Worm (Caenorhabditis elegans) whole organism, early embryonic: Measurements from ENCODE around the gene C23G10.7.

Experiments used
- B0310.2 ChIP-seq: sonication (generic microtip); optimal IDR thresholded peaks from 2 replicates; lab custom pipeline; 2016; ENCODE audit warnings: mild to moderate bottlenecking, missing genetic modification characterization, missing compliant biosample characterization
- F13C5.2 ChIP-seq: sonication (generic microtip); optimal IDR thresholded peaks from 2 replicates; lab custom pipeline; 2017; ENCODE audit warnings: mild to moderate bottlenecking, missing genetic modification characterization, inconsistent platforms, missing compliant biosample characterization
- aly-1 ChIP-seq: sonication (generic microtip); optimal IDR thresholded peaks from 2 replicates; lab custom pipeline; 2016; ENCODE audit warnings: missing genetic modification characterization, missing compliant biosample characterization
- ama-1 ChIP-seq: fragments of 150-350 bp; optimal IDR thresholded peaks from 2 replicates; lab custom pipeline; 2014
- ceh-13 ChIP-seq: fragments of 200-800 bp; sonication (Bioruptor generic); optimal IDR thresholded peaks from 2 replicates; lab custom pipeline; 2018; ENCODE audit warnings: mild to moderate bottlenecking, missing genetic modification characterization, missing compliant biosample characterization
- ets-7 ChIP-seq: sonication (generic microtip); optimal IDR thresholded peaks from 2 replicates; lab custom pipeline; 2016; ENCODE audit warnings: missing genotype, missing genetic modification characterization, missing compliant biosample characterization
- flt-1 ChIP-seq: fragments of 200-800 bp; sonication (Bioruptor generic); IDR thresholded peaks from 2 replicates; pipeline ENCODE4 v1.3.6; 2022; ENCODE audit warnings: missing genetic modification characterization, missing compliant biosample characterization
- hmg-4 ChIP-seq: fragments of 200-800 bp; sonication (Bioruptor generic); optimal IDR thresholded peaks from 2 replicates; lab custom pipeline; 2018; ENCODE audit warnings: mild to moderate bottlenecking, missing genetic modification characterization, missing compliant biosample characterization
- hnd-1 ChIP-seq: sonication (generic microtip); optimal IDR thresholded peaks from 2 replicates; lab custom pipeline; 2016; ENCODE audit warnings: missing genetic modification characterization, missing compliant biosample characterization
- pes-1 ChIP-seq: fragments of 200-800 bp; sonication (Bioruptor generic); IDR thresholded peaks from 2 replicates; pipeline ENCODE4 v1.3.6; 2022; ENCODE audit warnings: missing genetic modification reagents, missing genetic modification characterization, missing compliant biosample characterization
- scrt-1 ChIP-seq: fragments of 200-800 bp; sonication (Bioruptor generic); IDR thresholded peaks from 2 replicates; pipeline ENCODE4 v1.3.6; 2022; ENCODE audit warnings: missing genetic modification characterization, missing compliant biosample characterization
- sea-1 ChIP-seq: fragments of 200-800 bp; sonication (Bioruptor generic); conservative IDR thresholded peaks from 2 replicates; pipeline ENCODE4 v1.3.6; 2022; ENCODE audit warnings: missing genetic modification characterization, missing compliant biosample characterization
- tbx-11 ChIP-seq: fragments of 200-800 bp; sonication (Bioruptor generic); IDR thresholded peaks from 2 replicates; pipeline ENCODE4 v1.3.6; 2022; ENCODE audit warnings: missing genetic modification characterization, missing compliant biosample characterization
- tbx-37 ChIP-seq: fragments of 200-800 bp; sonication (Bioruptor generic); conservative IDR thresholded peaks from 2 replicates; pipeline ENCODE4 v1.3.6; 2022; ENCODE audit warnings: missing genetic modification reagents, missing genetic modification characterization, missing compliant biosample characterization
- tra-4 ChIP-seq: sonication (generic microtip); optimal IDR thresholded peaks from 2 replicates; lab custom pipeline; 2017; ENCODE audit warnings: missing genetic modification characterization, missing compliant biosample characterization

The C23G10.7 gene

ce11 chrIII:6215943-6216342 lies 17.7 kb upstream of the C23G10.7 start:
- no peak for TF ChIP-seq ceh-13 (GFP tag; lab: Kevin White, UChicago)
- no peak for TF ChIP-seq hmg-4 (GFP tag; lab: Kevin White, UChicago)
- TF ChIP-seq hnd-1 (tag; lab: Kevin White, UChicago), result no peak
- no peak for TF ChIP-seq B0310.2 (tag; lab: Kevin White, UChicago)
- no peak for TF ChIP-seq ets-7 (tag; lab: Kevin White, UChicago)
- no peak for TF ChIP-seq sea-1 (GFP tag; lab: Robert Waterston, UW)
- TF ChIP-seq tbx-37 (GFP tag; lab: Robert Waterston, UW), result no peak

ce11 chrIII:6215476-6215875 lies 17.3 kb upstream of the C23G10.7 start, which contains the start of gene C23G10.11:
C23G10.11 (minus strand) TSS chrIII:6215576.
- TF ChIP-seq tra-4 (tag; lab: Kevin White, UChicago), result no peak

- TF ChIP-seq pes-1 (GFP tag; lab: Robert Waterston, UW) (no peak), aly-1 (no peak), tra-4 (tag; lab: Kevin White, UChicago) (no peak), hmg-4 (GFP tag; lab: Kevin White, UChicago) (no peak), scrt-1 (GFP tag; lab: Robert Waterston, UW) (no peak)
Observed at ce11 chrIII:6213915-6214314, 15.7 kb upstream of the C23G10.7 start, which contains the start of gene C23G10.10. C23G10.10 (minus strand) TSS chrIII:6214015.

- TF ChIP-seq tbx-11 (GFP tag; lab: Robert Waterston, UW) (no peak), ama-1 (lab: Kevin White, UChicago) (no peak), hmg-4 (GFP tag; lab: Kevin White, UChicago) (no peak), ets-7 (tag; lab: Kevin White, UChicago) (no peak), aly-1 (no peak)
Observed at ce11 chrIII:6210215-6210822, 12.1 kb upstream of the C23G10.7 start.

ce11 chrIII:6208984-6209383 lies 10.8 kb upstream of the C23G10.7 start, which contains the start of gene C23G10.1:
C23G10.1 (plus strand) TSS chrIII:6209284.
- TF ChIP-seq tra-4 (tag; lab: Kevin White, UChicago), result no peak
- no peak for TF ChIP-seq sea-1 (GFP tag; lab: Robert Waterston, UW)

- TF ChIP-seq pes-1 (GFP tag; lab: Robert Waterston, UW) (no peak), hnd-1 (tag; lab: Kevin White, UChicago) (no peak), aly-1 (no peak), sea-1 (GFP tag; lab: Robert Waterston, UW) (no peak), B0310.2 (tag; lab: Kevin White, UChicago) (no peak)
Observed at ce11 chrIII:6207881-6208280, 9.7 kb upstream of the C23G10.7 start, which contains the start of gene C23G10.2. C23G10.2 (plus strand) TSS chrIII:6208064.

ce11 chrIII:6207046-6207445 lies 8.8 kb upstream of the C23G10.7 start:
- no peak for TF ChIP-seq hmg-4 (GFP tag; lab: Kevin White, UChicago)

- peak; percentile 10 for TF ChIP-seq F13C5.2 (tag; lab: Kevin White, UChicago)
- TF ChIP-seq hnd-1 (tag; lab: Kevin White, UChicago), result no peak
Observed at ce11 chrIII:6206161-6206853, 8.1 kb upstream of the C23G10.7 start, which contains the start of the genes sna-3 and rps-3. sna-3 (minus strand) TSS chrIII:6206211. rps-3 (plus strand) TSS chrIII:6206803.

ce11 chrIII:6202440-6202839 lies 4.2 kb upstream of the C23G10.7 start:
- no peak for TF ChIP-seq tra-4 (tag; lab: Kevin White, UChicago)

ce11 chrIII:6201325-6201724 lies 3.1 kb upstream of the C23G10.7 start:
- TF ChIP-seq aly-1, result no peak
- no peak for TF ChIP-seq tbx-37 (GFP tag; lab: Robert Waterston, UW)
- no peak for TF ChIP-seq F13C5.2 (tag; lab: Kevin White, UChicago)
- no peak for TF ChIP-seq sea-1 (GFP tag; lab: Robert Waterston, UW)
- TF ChIP-seq flt-1 (GFP tag; lab: Robert Waterston, UW), result no peak
- TF ChIP-seq hnd-1 (tag; lab: Kevin White, UChicago), result no peak
- no peak for TF ChIP-seq ets-7 (tag; lab: Kevin White, UChicago)
- TF ChIP-seq ama-1 (lab: Kevin White, UChicago), result no peak
- no peak for TF ChIP-seq B0310.2 (tag; lab: Kevin White, UChicago)
- no peak for TF ChIP-seq pes-1 (GFP tag; lab: Robert Waterston, UW)
- no peak for TF ChIP-seq hmg-4 (GFP tag; lab: Kevin White, UChicago)
